Fruit fly (Drosophila melanogaster): Measurements from ENCODE around the gene CG15646.
A peak's percentile ranks its signal among the peaks of the same experiment; 100 is the strongest.

CG15646 gene

dm6 chrX:15622970-15623402 is 47.8 kb downstream of the CG15646 start (continued):
- TF ChIP-seq CkIIα-i1 (GFP tag; IDR thresholded peaks at IDR 0.05) (peak; percentile 31), bab2 (GFP tag; optimal IDR thresholded peaks at IDR 0.05) (peak; percentile 74), PHDP (tag; optimal IDR thresholded peaks at IDR 0.05) (peak; percentile 70), CG12155 (GFP tag; optimal IDR thresholded peaks at IDR 0.05) (peak; percentile 67), ab (GFP tag; optimal IDR thresholded peaks at IDR 0.05) (no peak), D (optimal IDR thresholded peaks at IDR 0.05) (no peak), D (GFP tag; optimal IDR thresholded peaks at IDR 0.05) (peak; percentile 62), fu2 (GFP tag; optimal IDR thresholded peaks at IDR 0.05) (peak; percentile 73), CG1602 (GFP tag; optimal IDR thresholded peaks at IDR 0.05) (peak; percentile 53), Scr (GFP tag; IDR thresholded peaks at IDR 0.05; ENCODE audit: partially characterized antibody) (no peak), Doc2 (GFP tag; IDR thresholded peaks at IDR 0.05) (peak; percentile 32; the same call in 1 of the 2 replicates), bcd (GFP tag; optimal IDR thresholded peaks at IDR 0.05) (peak; percentile 72), sd (tag; optimal IDR thresholded peaks at IDR 0.05) (peak; percentile 30), CG3407 (GFP tag; optimal IDR thresholded peaks at IDR 0.05) (peak; percentile 42), CTCF (GFP tag; optimal IDR thresholded peaks at IDR 0.05) (no peak), gem (tag; optimal IDR thresholded peaks at IDR 0.05) (peak; percentile 85), Drgx (GFP tag; IDR thresholded peaks at IDR 0.05) (peak; percentile 87), Asciz (GFP tag; optimal IDR thresholded peaks at IDR 0.05) (peak; percentile 67), CG12769 (tag; optimal IDR thresholded peaks at IDR 0.05) (peak; percentile 89), CG17912 (GFP tag; optimal IDR thresholded peaks at IDR 0.05) (no peak), hbn (GFP tag; IDR thresholded peaks at IDR 0.05; ENCODE audit: partially characterized antibody) (no peak), CG7839 (tag; optimal IDR thresholded peaks at IDR 0.05) (peak; percentile 85), CG7928 (GFP tag; optimal IDR thresholded peaks at IDR 0.05) (peak; percentile 23), pum (GFP tag; optimal IDR thresholded peaks at IDR 0.05) (peak; percentile 90), CG12219 (GFP tag; optimal IDR thresholded peaks at IDR 0.05) (peak; percentile 75), CG14965 (GFP tag; optimal IDR thresholded peaks at IDR 0.05; ENCODE audit: borderline replicate concordance) (no peak), CG16813 (GFP tag; IDR thresholded peaks at IDR 0.05; ENCODE audit: partially characterized antibody) (no peak), CG17385 (GFP tag; optimal IDR thresholded peaks at IDR 0.05) (peak; percentile 71), pita (GFP tag; optimal IDR thresholded peaks at IDR 0.05) (no peak), sens (GFP tag) (peak; percentile 90), Hey (tag; optimal IDR thresholded peaks at IDR 0.05) (peak; percentile 4), Lim3 (GFP tag; IDR thresholded peaks at IDR 0.05) (0 out of 2 replicates have a peak, but pooled peaks have one; percentile 45), Lhr (GFP tag; optimal IDR thresholded peaks at IDR 0.05) (no peak), bsh (GFP tag; optimal IDR thresholded peaks at IDR 0.05) (peak; percentile 3 to 71), CG11093 (GFP tag; IDR thresholded peaks at IDR 0.05) (peak; percentile 79), peb (GFP tag; IDR thresholded peaks at IDR 0.05) (peak; percentile 41; the same call in 1 of the 2 replicates), CG8359 (GFP tag; optimal IDR thresholded peaks at IDR 0.05; ENCODE audit: borderline replicate concordance) (no peak), CG2678 (tag; optimal IDR thresholded peaks at IDR 0.05) (peak; percentile 86), CG1647 (GFP tag; optimal IDR thresholded peaks at IDR 0.05) (peak; percentile 14), HmgD (GFP tag; optimal IDR thresholded peaks at IDR 0.05) (no peak), seq (GFP tag; IDR thresholded peaks at IDR 0.05) (peak; percentile 83), Vsx1 (GFP tag; optimal IDR thresholded peaks at IDR 0.05) (peak; percentile 38), wek (GFP tag; optimal IDR thresholded peaks at IDR 0.05) (peak; percentile 16), CG4617 (GFP tag; optimal IDR thresholded peaks at IDR 0.05; ENCODE audit: borderline replicate concordance) (peak; percentile 13), CG30431 (GFP tag; optimal IDR thresholded peaks at IDR 0.05) (no peak), CG10267 (tag; optimal IDR thresholded peaks at IDR 0.05) (peak; percentile 52), eyg (GFP tag; optimal IDR thresholded peaks at IDR 0.05) (peak; percentile 56), NC2α (GFP tag; optimal IDR thresholded peaks at IDR 0.05) (no peak), Ets65A (GFP tag) (peak; percentile 91), mam (GFP tag; optimal IDR thresholded peaks at IDR 0.05) (peak; percentile 82), trem (tag; optimal IDR thresholded peaks at IDR 0.05) (no peak)

Data from whole organism, embryonic.